Worm (Caenorhabditis elegans) whole organism, mixed stage, embryonic: Measurements from ENCODE around the gene Y54E2A.10.

Source experiments
- M03D4.4 ChIP-seq: sonication (generic microtip); optimal IDR thresholded peaks from 2 replicates; lab custom pipeline; 2017; ENCODE audit warnings: mild to moderate bottlenecking, missing genetic modification characterization, missing compliant biosample characterization
- ceh-83 ChIP-seq: fragments of 200-800 bp; sonication (Bioruptor generic); optimal IDR thresholded peaks from 2 replicates; lab custom pipeline; 2018; ENCODE audit warnings: mild to moderate bottlenecking, missing genetic modification characterization, missing compliant biosample characterization
- cnd-1 ChIP-seq: fragments of 200-800 bp; sonication (Bioruptor generic); optimal IDR thresholded peaks from 2 replicates; lab custom pipeline; 2018; ENCODE audit warnings: mild to moderate bottlenecking, missing genetic modification characterization, missing compliant biosample characterization
- elt-1 ChIP-seq: sonication (generic microtip); optimal IDR thresholded peaks from 2 replicates; lab custom pipeline; 2017; ENCODE audit warnings: missing genetic modification characterization, mild to moderate bottlenecking, missing compliant biosample characterization, antibody characterized with exemption, moderate library complexity, borderline replicate concordance; ENCODE audit not compliant: insufficient read depth
- mab-5 ChIP-seq: fragments of 150-350 bp; optimal IDR thresholded peaks from 2 replicates; lab custom pipeline; 2014; ENCODE audit warnings: missing biosample characterization, missing genetic modification characterization
- mls-2 ChIP-seq: sonication (generic microtip); optimal IDR thresholded peaks from 2 replicates; lab custom pipeline; 2016; ENCODE audit warnings: mild to moderate bottlenecking, missing genetic modification characterization, moderate library complexity, missing compliant biosample characterization
- nhr-237 ChIP-seq: fragments of 150-350 bp; optimal IDR thresholded peaks from 2 replicates; lab custom pipeline; 2014; ENCODE audit warnings: missing biosample characterization, missing genetic modification characterization
- nhr-76 ChIP-seq: sonication (generic microtip); optimal IDR thresholded peaks from 2 replicates; lab custom pipeline; 2017; ENCODE audit warnings: missing biosample characterization, missing genetic modification characterization

ce11 chrII:14838596-14839215, 47.9 kb downstream of the Y54E2A.10 start:
- no peak for TF ChIP-seq nhr-76 (tag; lab: Kevin White, UChicago)
- TF ChIP-seq mls-2 (tag; lab: Kevin White, UChicago) = no peak
- TF ChIP-seq M03D4.4 (tag; lab: Kevin White, UChicago) = no peak
- TF ChIP-seq nhr-237 (tag; lab: Kevin White, UChicago) = no peak
- no peak for TF ChIP-seq elt-1 (tag; lab: Kevin White, UChicago)
- no peak for TF ChIP-seq mab-5 (tag; lab: Kevin White, UChicago)
- TF ChIP-seq ceh-83 = no peak
- TF ChIP-seq cnd-1 = no peak
